Worm (Caenorhabditis elegans): ENCODE data around the gene Y70G10A.3.

The Y70G10A.3 gene

DNA sequence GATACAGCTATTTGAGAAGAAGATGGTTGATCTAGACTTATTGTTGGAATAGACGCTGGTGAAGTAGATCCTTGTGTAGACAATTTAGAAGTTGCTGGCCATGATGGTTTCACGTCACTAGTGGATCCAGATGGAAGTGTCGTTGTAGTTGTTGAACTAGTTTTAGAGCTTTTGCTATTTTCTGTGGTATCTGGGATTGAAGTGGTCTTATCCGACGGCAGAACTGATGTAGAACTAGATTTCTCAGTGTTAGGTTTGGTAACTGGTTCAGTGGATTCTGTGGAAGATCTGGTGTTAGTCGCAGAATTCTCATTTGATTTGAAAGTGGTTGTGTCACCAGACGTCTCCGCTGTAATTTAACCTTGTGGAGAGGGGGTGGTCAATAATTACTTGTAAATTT is 7.3 kb upstream of the Y70G10A.3 start:
- TF ChIP-seq unc-62 (GFP tag; optimal IDR thresholded peaks at IDR 0.05 in 1 of 2) (peak in 1 of 2 experiments; percentile 94), unc-62 (tag; optimal IDR thresholded peaks at IDR 0.05) (no peak), hif-1 (tag; optimal IDR thresholded peaks at IDR 0.05) (no peak)

DNA sequence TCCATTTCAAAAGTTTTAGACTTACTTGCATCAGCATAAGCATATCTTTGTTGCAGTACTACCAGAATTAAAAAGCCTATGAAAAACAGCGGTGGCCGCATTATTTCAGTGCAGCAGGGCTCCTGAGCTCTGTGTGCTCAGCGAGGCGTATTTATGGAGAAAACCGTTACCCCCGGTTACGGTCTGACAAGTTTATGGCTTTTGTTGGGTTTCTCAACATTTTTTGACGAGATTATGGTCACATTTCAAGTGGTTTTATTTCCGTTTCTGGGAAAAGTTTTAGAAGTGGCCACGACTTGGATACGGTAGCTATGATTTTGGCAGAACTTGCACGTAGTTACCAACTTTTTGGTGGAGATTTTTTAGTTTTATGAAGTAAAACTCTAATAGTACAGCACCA is 4.9 kb upstream of the Y70G10A.3 start, which contains the start of gene paml-1:
Gene paml-1 (minus strand): TSS at position 101 of the 400 bp plus-strand sequence.
- TF ChIP-seq dmd-6 (GFP tag; IDR thresholded peaks at IDR 0.05) (no peak), lin-39 (tag; optimal IDR thresholded peaks at IDR 0.05) (no peak), vab-7 (GFP tag; IDR thresholded peaks at IDR 0.05) (no peak), saeg-2 (GFP tag; IDR thresholded peaks at IDR 0.05) (no peak), madf-5 (GFP tag; IDR thresholded peaks at IDR 0.05) (no peak), ama-1 (optimal IDR thresholded peaks at IDR 0.05) (no peak), zfp-2 (tag; optimal IDR thresholded peaks at IDR 0.05) (no peak), snpc-1.2 (GFP tag; IDR thresholded peaks at IDR 0.05) (no peak), lin-15B (tag; optimal IDR thresholded peaks at IDR 0.05) (no peak), ZK337.2 (GFP tag; IDR thresholded peaks at IDR 0.05) (no peak), R02D3.7 (tag; optimal IDR thresholded peaks at IDR 0.05) (no peak), nhr-237 (tag; optimal IDR thresholded peaks at IDR 0.05) (no peak), hif-1 (tag; optimal IDR thresholded peaks at IDR 0.05) (no peak), ceh-44 (GFP tag; IDR thresholded peaks at IDR 0.05) (no peak), fkh-10 (GFP tag; optimal IDR thresholded peaks at IDR 0.05) (no peak), skn-1 (tag; optimal IDR thresholded peaks at IDR 0.05) (no peak)

DNA sequence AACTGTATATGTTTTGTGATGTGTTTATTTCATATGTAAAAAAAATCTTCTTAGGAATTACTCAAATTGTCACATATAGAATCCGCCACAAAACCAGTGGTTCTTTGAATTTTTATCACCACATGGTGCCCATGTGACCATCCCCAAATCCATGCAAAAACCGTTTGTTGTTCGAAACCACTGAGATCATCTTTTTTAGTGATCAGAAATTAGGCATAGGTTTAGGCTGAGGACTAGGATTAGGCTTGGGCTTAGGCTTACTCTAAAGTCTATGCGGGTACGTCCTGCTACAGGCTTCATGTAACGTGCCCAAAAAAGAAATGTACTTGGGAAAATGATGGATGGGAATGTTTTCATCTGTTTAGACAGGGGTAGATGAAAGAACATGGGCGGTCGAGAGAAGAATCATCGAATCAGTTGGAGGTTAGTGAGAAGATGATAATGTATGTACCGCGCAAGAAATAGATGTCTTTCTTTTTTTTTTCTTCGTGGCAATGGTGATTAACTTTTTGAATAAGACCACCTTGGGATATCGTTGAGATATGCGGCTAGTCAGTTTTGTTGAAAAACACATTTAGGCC is 2.5 kb upstream of the Y70G10A.3 start:
- TF ChIP-seq F37D6.2 (tag; optimal IDR thresholded peaks at IDR 0.05), result no peak
- no peak for TF ChIP-seq zip-11 (GFP tag; IDR thresholded peaks at IDR 0.05)
- peak; percentile 28 for TF ChIP-seq hlh-30 (tag; optimal IDR thresholded peaks at IDR 0.05; ENCODE audit: insufficient read depth)
- no peak for TF ChIP-seq ama-1 (optimal IDR thresholded peaks at IDR 0.05)
- no peak for TF ChIP-seq egl-43 (GFP tag; IDR thresholded peaks at IDR 0.05)
- no peak for TF ChIP-seq jun-1 (tag; optimal IDR thresholded peaks at IDR 0.05)
- peak; percentile 33 for TF ChIP-seq hlh-11 (tag; optimal IDR thresholded peaks at IDR 0.05)
- no peak for TF ChIP-seq unc-39 (tag; optimal IDR thresholded peaks at IDR 0.05)
- TF ChIP-seq mdl-1 (tag; optimal IDR thresholded peaks at IDR 0.05), result peak in 1 of 2 experiments; percentile 1
- no peak for TF ChIP-seq madf-9 (GFP tag; conservative IDR thresholded peaks at IDR 0.05)
- peak; percentile 11 for TF ChIP-seq nhr-28 (tag; optimal IDR thresholded peaks at IDR 0.05)
- peak; percentile 67 for TF ChIP-seq mxl-3 (GFP tag; optimal IDR thresholded peaks at IDR 0.05)
- TF ChIP-seq nhr-77 (tag; optimal IDR thresholded peaks at IDR 0.05), result no peak

DNA sequence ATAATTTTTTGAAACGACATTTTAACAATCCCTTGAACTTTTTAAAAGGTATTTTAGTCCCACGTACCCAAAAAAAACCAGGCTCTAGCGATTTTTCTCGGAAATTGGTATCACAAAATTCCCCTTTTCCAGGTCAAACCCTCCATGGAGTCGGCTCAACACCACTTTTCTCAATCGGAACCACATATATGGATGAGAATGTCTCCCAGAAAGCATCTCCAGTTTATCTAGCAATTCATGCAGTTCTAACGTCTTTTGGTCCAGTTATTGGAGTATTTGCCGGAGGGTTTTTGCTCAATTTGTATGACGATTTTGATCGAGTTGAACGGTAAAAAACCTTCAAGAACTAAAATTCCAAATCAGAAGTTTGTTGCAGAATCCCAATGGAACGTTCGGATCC is 1.2 kb downstream of the Y70G10A.3 start:
- TF ChIP-seq dve-1 (tag; optimal IDR thresholded peaks at IDR 0.05; ENCODE audit: insufficient read depth) (no peak), aha-1 (tag) (peak; percentile 91), lin-38 (GFP tag; IDR thresholded peaks at IDR 0.05) (no peak)

DNA sequence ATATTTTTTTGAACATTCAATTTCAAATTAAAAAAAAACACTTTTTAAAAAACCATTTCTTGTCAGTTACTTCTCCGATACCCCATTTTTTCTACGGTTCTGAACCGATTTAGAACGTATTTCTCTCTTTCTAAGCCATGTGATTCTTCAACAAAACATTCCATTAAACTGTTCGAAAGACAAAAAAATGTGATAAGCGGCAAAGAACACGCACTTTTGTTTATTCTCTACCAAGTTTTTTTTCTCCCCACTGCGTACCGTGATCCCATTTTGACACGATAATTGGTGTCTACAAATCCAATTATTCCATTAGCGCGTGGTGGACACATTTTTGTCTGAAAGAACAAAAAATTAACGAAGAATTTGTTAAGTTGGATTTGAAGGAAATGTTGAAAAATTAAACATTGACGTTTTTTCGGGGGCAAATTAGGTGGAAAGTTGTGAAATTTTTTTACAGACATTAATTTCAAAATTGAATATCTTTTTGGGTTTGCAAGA is 2.5 kb downstream of the Y70G10A.3 start:
- TF ChIP-seq mdl-1 (tag; optimal IDR thresholded peaks at IDR 0.05) (peak in 1 of 2 experiments; percentile 45), unc-62 (GFP tag; optimal IDR thresholded peaks at IDR 0.05 in 1 of 2) (peak in 1 of 2 experiments; percentile 69), unc-62 (tag; optimal IDR thresholded peaks at IDR 0.05) (no peak), lin-39 (tag; optimal IDR thresholded peaks at IDR 0.05) (no peak), attf-4 (tag; optimal IDR thresholded peaks at IDR 0.05) (no peak), ceh-28 (tag; optimal IDR thresholded peaks at IDR 0.05) (no peak), hlh-11 (tag; optimal IDR thresholded peaks at IDR 0.05) (peak; percentile 14), hif-1 (tag; optimal IDR thresholded peaks at IDR 0.05) (no peak), tag-97 (GFP tag; IDR thresholded peaks at IDR 0.05) (no peak)

Data from whole organism, L4 larva.